Worm (Caenorhabditis elegans): ENCODE data around the gene jmjd-3.2.
A peak's percentile ranks its signal among the peaks of the same experiment; 100 is the strongest.

DNA sequence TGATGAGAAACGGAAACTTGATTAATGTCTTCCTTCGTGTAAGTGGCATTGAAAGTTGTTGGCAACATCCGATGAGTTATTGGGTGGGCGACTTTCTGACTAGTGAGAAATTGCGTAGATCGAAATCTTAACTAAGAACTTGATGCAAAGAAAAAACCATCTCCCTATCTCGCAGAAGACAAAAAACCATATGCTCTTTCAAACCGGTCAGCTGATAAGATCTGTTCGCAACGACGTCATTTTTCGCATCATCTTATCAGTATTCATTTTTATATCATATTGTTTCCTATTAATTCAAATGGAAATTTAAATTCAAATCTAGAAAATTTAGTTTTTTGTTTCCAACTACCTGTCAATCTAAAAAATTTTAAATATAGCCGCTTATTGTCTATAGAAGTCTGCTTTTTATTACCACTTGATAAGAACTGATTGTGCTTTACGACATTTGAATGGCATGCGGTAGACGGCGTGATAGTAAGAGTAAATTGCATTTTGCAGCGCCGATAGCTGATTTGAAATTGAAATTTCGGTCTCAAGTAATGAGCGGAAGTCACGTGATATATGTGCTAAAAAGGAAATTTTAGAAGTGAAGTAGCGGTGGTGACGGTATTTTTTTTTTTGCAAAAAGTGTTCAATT is 52.5 kb downstream of the jmjd-3.2 start:
- TF ChIP-seq aha-1 (tag) (peak; percentile 78), ZK337.2 (GFP tag; IDR thresholded peaks at IDR 0.05) (no peak), unc-39 (tag; optimal IDR thresholded peaks at IDR 0.05) (no peak), lin-39 (tag; optimal IDR thresholded peaks at IDR 0.05) (no peak), daf-12 (tag; optimal IDR thresholded peaks at IDR 0.05) (no peak), nhr-28 (tag; optimal IDR thresholded peaks at IDR 0.05) (peak; percentile 65), dpl-1 (GFP tag; optimal IDR thresholded peaks at IDR 0.05) (no peak), unc-130 (GFP tag; optimal IDR thresholded peaks at IDR 0.05) (no peak)

All from whole organism, L4 larva.